Fruit fly (Drosophila melanogaster) Kc167 (cell line): ENCODE measurements around the gene CG14893.

Source experiments
- Myc ChIP-seq: fragments of >200 bp; optimal IDR thresholded peaks from 2 replicates; lab custom pipeline; 2017; ENCODE audit warnings: missing external identifiers
- Sin3A ChIP-seq: fragments of >200 bp; optimal IDR thresholded peaks from 2 replicates; lab custom pipeline; 2018; ENCODE audit warnings: missing external identifiers
- h ChIP-seq: fragments of >200 bp; optimal IDR thresholded peaks from 3 replicates; lab custom pipeline; 2018; ENCODE audit warnings: missing external identifiers
- insv ChIP-seq: fragments of >200 bp; optimal IDR thresholded peaks from 3 replicates; lab custom pipeline; 2018; ENCODE audit warnings: missing external identifiers
- psq ChIP-seq: fragments of >200 bp; optimal IDR thresholded peaks from 2 replicates; lab custom pipeline; 2017; ENCODE audit warnings: missing external identifiers
- ttk ChIP-seq: sonication (Bioruptor generic); optimal IDR thresholded peaks from 2 replicates; lab custom pipeline; 2017; ENCODE audit warnings: missing external identifiers

The CG14893 gene

DNA sequence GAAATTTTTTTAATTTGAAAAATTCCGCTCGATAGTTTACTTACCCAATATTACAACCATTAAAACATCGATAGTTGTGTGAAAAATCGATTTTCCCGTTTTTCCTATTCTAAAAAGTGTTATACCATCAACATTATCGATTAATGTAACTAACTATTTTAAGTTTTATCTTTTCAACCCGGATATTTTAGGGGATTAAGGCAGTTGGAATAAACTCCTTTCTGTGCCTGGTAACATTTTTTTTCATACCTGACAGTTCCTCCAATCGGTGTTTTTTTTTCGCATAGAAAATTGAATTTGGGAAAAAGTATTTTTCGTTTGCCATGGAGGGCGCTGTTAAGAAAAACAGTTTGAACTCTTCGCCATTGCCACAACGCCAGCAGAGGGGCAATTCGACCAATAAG is 19.4 kb downstream of the CG14893 start, which contains the start of gene nonA-l:
Gene nonA-l, plus strand, starts transcription at position 201 of the 404 bp plus-strand sequence.
- no peak for TF ChIP-seq psq (lab: Kevin White, UChicago)

DNA sequence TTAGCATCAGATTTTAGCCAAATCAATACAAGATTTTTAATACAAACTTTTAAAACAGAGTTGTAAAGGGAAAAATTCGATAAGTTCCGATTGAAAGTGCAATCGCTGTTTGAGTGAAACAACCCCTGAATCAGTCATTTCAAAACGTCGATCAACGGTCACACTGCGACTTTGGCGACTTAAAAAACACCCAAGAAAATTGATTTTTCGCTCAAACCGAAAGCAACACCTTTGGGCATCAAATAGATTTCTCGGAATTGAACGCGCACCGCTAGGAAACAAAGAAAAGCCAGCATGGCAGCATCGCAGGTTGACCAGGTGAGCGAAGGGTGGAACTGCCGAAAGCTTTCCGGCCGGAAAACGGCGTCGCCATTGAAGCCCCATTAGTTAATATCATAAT is 23.0 kb downstream of the CG14893 start, which contains the start of gene Arl6IP1:
Gene Arl6IP1, plus strand, starts transcription at position 15 of the 400 bp plus-strand sequence.
- TF ChIP-seq insv (lab: Kevin White, UChicago) (no peak), Myc (lab: Kevin White, UChicago) (no peak), ttk (lab: Kevin White, UChicago) (no peak), psq (lab: Kevin White, UChicago) (no peak), h (lab: Kevin White, UChicago) (no peak), Sin3A (lab: Kevin White, UChicago) (no peak)

DNA sequence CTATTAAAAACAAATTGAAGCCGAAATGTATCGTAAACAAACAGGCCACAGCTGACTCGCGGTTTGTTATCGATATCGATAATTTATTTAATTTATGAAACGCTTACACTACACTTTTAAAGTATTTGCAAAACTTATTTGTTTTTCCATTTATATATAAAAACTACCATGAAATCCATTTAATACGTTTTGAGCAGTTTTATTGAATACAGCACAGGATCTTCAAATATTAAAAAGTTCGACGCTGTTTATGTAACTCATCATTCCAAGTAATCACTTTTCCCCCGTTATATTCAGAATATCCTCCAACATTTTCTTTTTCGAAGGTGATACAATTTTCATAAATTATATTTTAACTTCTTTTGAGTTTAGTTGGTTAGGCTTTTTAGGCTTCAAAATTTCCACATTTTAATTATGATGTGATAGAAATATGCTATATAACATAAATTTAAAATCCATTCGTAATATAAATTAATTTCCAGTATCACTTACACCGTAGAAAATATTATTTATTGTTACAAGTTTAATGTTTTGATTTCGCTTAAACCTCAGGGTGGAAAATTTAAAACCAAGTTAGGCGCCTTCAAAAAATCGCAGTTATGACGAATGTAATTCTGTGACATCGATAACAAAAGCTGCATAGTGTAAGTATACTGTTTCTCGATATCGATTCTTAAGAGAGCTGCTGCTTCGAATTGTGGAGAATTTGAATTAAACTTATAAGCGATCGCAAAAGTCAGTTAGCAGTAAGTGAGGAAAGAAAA is 26.6 kb downstream of the CG14893 start, which contains the start of the genes CG10324 and CCT3:
Gene CG10324, minus strand, starts transcription at position 53 of the 764 bp plus-strand sequence.
Gene CCT3, plus strand, starts transcription at position 654 of the 764 bp plus-strand sequence.
- TF ChIP-seq Myc (lab: Kevin White, UChicago) (no peak), h (lab: Kevin White, UChicago) (no peak), Sin3A (lab: Kevin White, UChicago) (no peak), ttk (lab: Kevin White, UChicago) (no peak), psq (lab: Kevin White, UChicago) (no peak), insv (lab: Kevin White, UChicago) (no peak)

DNA sequence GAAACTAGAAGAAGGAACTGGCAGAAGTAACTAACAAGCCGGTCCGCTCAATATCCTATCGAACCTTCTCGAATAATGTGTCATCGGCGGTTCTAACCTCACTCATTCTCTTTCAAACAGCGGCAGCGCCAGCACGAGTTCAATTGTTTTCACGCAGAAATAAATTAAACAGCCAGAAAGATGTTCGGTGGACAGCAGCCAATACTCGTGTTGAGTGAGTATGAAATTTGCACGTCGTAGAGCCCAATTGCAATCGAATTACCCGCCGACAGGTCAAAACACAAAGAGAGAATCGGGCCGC is 27.1 kb downstream of the CG14893 start:
- TF ChIP-seq insv (lab: Kevin White, UChicago) (no peak), psq (lab: Kevin White, UChicago) (no peak), Sin3A (lab: Kevin White, UChicago) (no peak), h (lab: Kevin White, UChicago) (no peak), ttk (lab: Kevin White, UChicago) (no peak), Myc (lab: Kevin White, UChicago) (no peak)

DNA sequence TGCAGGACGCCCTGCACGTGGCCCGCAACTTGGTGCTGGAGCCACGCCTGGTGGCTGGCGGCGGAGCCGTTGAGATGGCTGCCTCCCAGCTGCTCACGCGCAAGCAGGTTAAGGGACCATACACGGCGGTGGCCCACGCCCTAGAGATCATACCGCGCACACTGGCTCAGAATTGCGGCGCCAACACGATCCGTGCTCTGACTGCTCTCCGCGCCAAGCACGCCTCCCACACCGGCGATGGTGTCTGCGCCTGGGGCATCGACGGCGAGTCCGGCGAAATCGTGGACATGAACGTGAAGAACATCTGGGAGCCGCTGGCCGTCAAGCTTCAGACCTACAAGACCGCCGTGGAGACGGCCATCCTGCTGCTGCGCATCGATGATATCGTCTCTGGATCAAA is 28.7 kb downstream of the CG14893 start:
- no peak for TF ChIP-seq Sin3A (lab: Kevin White, UChicago)
- TF ChIP-seq psq (lab: Kevin White, UChicago): no peak
- no peak for TF ChIP-seq Myc (lab: Kevin White, UChicago)
- TF ChIP-seq ttk (lab: Kevin White, UChicago): no peak
- no peak for TF ChIP-seq h (lab: Kevin White, UChicago)
- TF ChIP-seq insv (lab: Kevin White, UChicago): no peak

DNA sequence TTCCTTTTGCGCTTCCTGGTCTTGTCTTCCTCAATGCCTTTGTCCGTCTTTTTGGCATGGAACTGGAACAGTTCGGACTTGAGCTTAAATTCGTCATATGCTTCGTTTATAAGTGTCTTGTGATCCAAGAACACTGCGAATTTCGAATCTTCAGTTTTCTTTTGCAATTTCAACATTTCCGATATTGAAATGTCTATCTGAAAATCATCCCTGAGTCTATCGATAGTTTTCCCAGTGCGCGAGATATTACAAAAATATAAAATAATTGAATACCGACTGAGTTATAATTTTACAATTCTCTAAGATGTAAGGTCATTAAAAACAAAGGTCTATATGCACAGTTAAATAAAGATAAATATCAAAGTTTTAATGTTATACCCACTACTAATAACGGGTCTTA is 30.4 kb downstream of the CG14893 start, which contains the start of gene Mettl4:
Gene Mettl4, minus strand, starts transcription at position 208 of the 400 bp plus-strand sequence.
- TF ChIP-seq psq (lab: Kevin White, UChicago) (no peak), Myc (lab: Kevin White, UChicago) (no peak), Sin3A (lab: Kevin White, UChicago) (no peak), insv (lab: Kevin White, UChicago) (no peak), h (lab: Kevin White, UChicago) (no peak), ttk (lab: Kevin White, UChicago) (no peak)

DNA sequence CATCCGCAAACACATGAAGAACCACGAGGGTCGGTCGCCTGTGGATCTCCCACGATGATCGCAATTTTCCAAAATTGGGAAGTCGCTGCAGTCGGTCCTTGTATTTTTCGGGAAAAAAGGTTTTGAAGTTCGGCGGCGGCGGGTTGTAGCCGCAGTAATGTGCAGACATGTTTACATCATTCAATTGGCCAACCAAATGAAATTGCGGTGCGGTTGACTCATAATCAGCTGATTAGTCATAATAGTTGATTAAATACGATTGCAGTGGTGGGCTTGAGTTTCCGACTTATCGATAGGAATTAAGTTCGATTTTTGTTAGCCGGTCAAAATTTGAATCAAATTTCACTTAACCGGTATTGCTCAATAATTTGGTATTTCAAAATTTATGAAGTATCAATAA is 31.5 kb downstream of the CG14893 start, which contains the start of gene CG14907:
Gene CG14907, minus strand, starts transcription at position 229 of the 400 bp plus-strand sequence.
- TF ChIP-seq psq (lab: Kevin White, UChicago) (no peak), insv (lab: Kevin White, UChicago) (no peak), Myc (lab: Kevin White, UChicago) (no peak), h (lab: Kevin White, UChicago) (no peak), Sin3A (lab: Kevin White, UChicago) (no peak), ttk (lab: Kevin White, UChicago) (no peak)

DNA sequence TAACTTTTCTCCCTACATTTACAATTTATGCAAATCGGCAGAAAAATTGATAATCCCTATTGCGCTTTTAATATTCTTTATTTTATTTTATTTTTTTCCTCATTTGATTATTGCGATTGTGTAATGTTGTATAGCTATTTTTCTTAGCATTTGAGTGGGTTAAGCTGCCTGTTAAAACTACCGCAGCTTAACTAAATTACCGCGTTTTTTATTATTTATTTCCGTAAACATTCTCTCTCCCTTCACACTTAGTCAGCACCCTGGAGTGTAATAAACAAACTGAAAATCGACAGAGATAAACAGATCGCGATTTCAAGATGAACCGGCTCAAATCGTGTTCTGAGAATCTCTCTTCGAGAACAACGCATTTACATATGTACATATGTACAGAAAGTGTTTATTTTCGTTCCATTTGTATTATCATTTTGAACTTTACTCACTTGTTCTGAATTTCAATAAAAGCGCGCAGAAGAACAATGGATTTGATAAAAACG is 34.5 kb downstream of the CG14893 start:
- TF ChIP-seq Myc (lab: Kevin White, UChicago): no peak
- TF ChIP-seq ttk (lab: Kevin White, UChicago): no peak
- no peak for TF ChIP-seq Sin3A (lab: Kevin White, UChicago)

DNA sequence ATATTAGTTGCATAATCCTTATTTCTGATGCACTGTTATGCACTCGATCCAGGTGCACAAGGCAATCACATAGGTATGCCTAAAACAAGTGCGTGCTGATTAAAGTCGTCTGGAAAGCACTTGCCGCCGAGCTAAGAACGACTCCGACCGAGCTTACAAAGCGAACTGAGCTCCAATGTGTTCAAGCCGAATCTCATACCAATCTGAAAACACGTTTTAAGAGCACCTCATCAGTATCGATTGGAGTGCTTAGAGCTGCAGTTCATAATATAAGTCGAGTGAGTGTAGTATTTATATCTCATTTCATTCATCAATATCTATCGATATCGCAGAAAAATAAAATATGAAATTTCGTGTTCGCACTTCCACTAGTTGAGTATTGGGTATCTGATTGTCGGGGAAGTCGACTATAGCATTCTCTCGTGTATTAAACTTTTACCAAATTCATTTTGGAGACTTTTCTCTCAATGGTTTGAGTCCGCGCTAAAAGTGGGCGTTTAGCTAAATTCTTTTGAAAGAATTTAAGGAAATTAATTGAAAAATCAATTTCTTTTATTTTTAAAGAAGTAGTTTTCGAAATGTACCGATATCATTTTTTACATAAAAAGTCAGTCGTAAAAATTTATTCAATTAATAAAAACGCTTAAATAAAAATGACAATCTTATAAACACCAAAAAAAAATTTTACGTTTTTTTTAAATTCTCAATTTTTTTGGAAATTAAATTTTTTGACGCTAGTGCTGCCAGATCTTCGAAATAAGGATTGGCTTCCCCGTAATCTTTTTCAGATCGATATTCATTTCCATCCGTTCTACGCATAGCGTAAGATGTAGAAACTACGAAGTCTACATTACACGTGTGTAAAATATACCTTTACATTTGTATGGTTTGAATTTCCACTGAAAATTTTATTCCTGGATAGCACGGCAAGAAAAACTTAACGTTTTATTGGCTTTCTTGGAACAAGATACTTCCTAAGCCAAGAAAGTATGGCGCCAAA is 35.2 kb downstream of the CG14893 start, which contains the start of gene modSP:
Gene modSP, minus strand, starts transcription at position 169 of the 1,000 bp plus-strand sequence.
- TF ChIP-seq h (lab: Kevin White, UChicago) (no peak), ttk (lab: Kevin White, UChicago) (no peak)

DNA sequence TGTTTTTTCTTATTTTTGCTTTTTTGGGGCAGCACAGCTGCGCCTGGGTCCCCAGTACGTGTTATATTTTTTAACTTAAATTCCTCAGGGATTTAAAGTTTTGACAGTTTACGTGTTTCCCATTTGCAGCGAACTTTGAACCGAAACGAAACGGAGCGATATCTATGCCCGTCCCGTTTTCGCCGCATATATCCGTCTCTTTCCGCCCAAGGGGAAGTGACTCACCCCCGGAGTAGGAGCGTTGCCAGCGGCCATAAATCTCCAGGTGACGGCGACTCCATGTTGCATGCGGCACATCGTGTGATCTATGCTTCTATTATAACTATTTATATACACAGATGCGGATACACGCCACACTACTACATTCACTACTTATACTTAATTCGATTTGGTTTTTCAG is 41.1 kb downstream of the CG14893 start:
- no peak for TF ChIP-seq psq (lab: Kevin White, UChicago)
- no peak for TF ChIP-seq insv (lab: Kevin White, UChicago)
- no peak for TF ChIP-seq h (lab: Kevin White, UChicago)
- no peak for TF ChIP-seq Sin3A (lab: Kevin White, UChicago)
- TF ChIP-seq Myc (lab: Kevin White, UChicago): no peak
- TF ChIP-seq ttk (lab: Kevin White, UChicago): no peak
